Worm (Caenorhabditis elegans) whole organism, L1 larva: ENCODE data around the gene C30A5.10.
A peak's percentile ranks its signal among the peaks of the same experiment; 100 is the strongest.

Experiments
- F16B12.6 ChIP-seq: fragments of 150-350 bp; optimal IDR thresholded peaks from 2 replicates; lab custom pipeline; 2014; ENCODE audit warnings: missing biosample characterization, missing genetic modification characterization
- aha-1 ChIP-seq: fragments of 150-350 bp; optimal IDR thresholded peaks from 2 replicates; lab custom pipeline; 2014; ENCODE audit warnings: missing biosample characterization, missing genetic modification characterization
- ceh-8 ChIP-seq: fragments of 200-800 bp; sonication (Bioruptor generic); optimal IDR thresholded peaks from 2 replicates; lab custom pipeline; 2018; ENCODE audit warnings: mild to moderate bottlenecking, missing genetic modification characterization, moderate library complexity, missing compliant biosample characterization
- ceh-82 ChIP-seq, 3 experiments: fragments of 150-350 bp in 1 of 3; sonication (generic microtip) in 2 of 3; optimal IDR thresholded peaks; 2 replicates each; lab custom pipeline; 2014 to 2017; ENCODE audit warnings: missing biosample characterization in 3 of 3, missing genetic modification characterization in 3 of 3
- ceh-88 ChIP-seq: fragments of 200-800 bp; sonication (Bioruptor generic); IDR thresholded peaks from 2 replicates; pipeline ENCODE4 v1.3.6; 2022; ENCODE audit warnings: missing genetic modification characterization, missing compliant biosample characterization
- ces-1 ChIP-seq: fragments of 150-350 bp; optimal IDR thresholded peaks from 2 replicates; lab custom pipeline; 2014; ENCODE audit warnings: missing biosample characterization, missing genetic modification reagents, missing genetic modification characterization
- dpl-1 ChIP-seq, 3 experiments: fragments of 150-350 bp in 2 of 3; sonication (generic microtip) in 1 of 3; optimal IDR thresholded peaks; 2 replicates each; lab custom pipeline; 2014 to 2017; ENCODE audit warnings: missing biosample characterization in 3 of 3, missing genetic modification characterization in 3 of 3, missing genetic modification reagents in 3 of 3
- dsc-1 ChIP-seq: sonication (generic microtip); optimal IDR thresholded peaks from 2 replicates; lab custom pipeline; 2016; ENCODE audit warnings: mild to moderate bottlenecking, missing genetic modification characterization, missing compliant biosample characterization
- efl-1 ChIP-seq, 4 experiments: fragments of 150-350 bp; optimal IDR thresholded peaks in 3 of 4; peaks in 1 of 4; 1 replicate in 1 of 4; 2 replicates in 3 of 4; lab custom pipeline; 2014; ENCODE audit warnings: missing biosample characterization in 2 of 4, missing genetic modification characterization in 2 of 4, missing genetic modification reagents in 2 of 4
- egl-13 ChIP-seq: sonication (generic microtip); optimal IDR thresholded peaks from 2 replicates; lab custom pipeline; 2016; ENCODE audit warnings: missing genotype, missing genetic modification reagents, missing genetic modification characterization, missing compliant biosample characterization
- egl-27 ChIP-seq, 2 experiments: fragments of 150-350 bp in 1 of 2; sonication (generic microtip); optimal IDR thresholded peaks; 3 replicates each; lab custom pipeline; 2017 to 2018; ENCODE audit warnings: missing biosample characterization in 2 of 2, missing genetic modification characterization in 2 of 2, missing genetic modification reagents in 2 of 2
- fkh-10 ChIP-seq: sonication (generic microtip); optimal IDR thresholded peaks from 2 replicates; lab custom pipeline; 2017; ENCODE audit warnings: missing biosample characterization, missing genetic modification reagents, missing genetic modification characterization
- fkh-8 ChIP-seq: sonication (generic microtip); optimal IDR thresholded peaks from 2 replicates; lab custom pipeline; 2016; ENCODE audit warnings: mild to moderate bottlenecking, missing genetic modification characterization, missing compliant biosample characterization
- grh-1 ChIP-seq: fragments of 200-800 bp; sonication (Bioruptor generic); IDR thresholded peaks from 2 replicates; pipeline ENCODE4 v1.3.6; 2022; ENCODE audit warnings: missing genetic modification reagents, missing genetic modification characterization, missing compliant biosample characterization
- hlh-4 ChIP-seq: sonication (generic microtip); optimal IDR thresholded peaks from 2 replicates; lab custom pipeline; 2016; ENCODE audit warnings: mild to moderate bottlenecking, missing genetic modification characterization, missing compliant biosample characterization
- isw-1 ChIP-seq: fragments of 200-800 bp; sonication (Bioruptor generic); IDR thresholded peaks from 2 replicates; pipeline ENCODE4 v1.3.6; 2022; ENCODE audit warnings: missing genetic modification characterization, missing compliant biosample characterization
- lin-13 ChIP-seq: fragments of 150-350 bp; optimal IDR thresholded peaks from 2 replicates; lab custom pipeline; 2014; ENCODE audit warnings: missing biosample characterization, missing genetic modification reagents, missing genetic modification characterization
- lin-14 ChIP-seq: fragments of 200-800 bp; sonication (Bioruptor generic); optimal IDR thresholded peaks from 2 replicates; lab custom pipeline; 2018; ENCODE audit warnings: mild to moderate bottlenecking, missing genetic modification characterization, moderate library complexity, missing compliant biosample characterization
- lin-15B ChIP-seq: fragments of 150-350 bp; sonication (generic microtip); optimal IDR thresholded peaks from 3 replicates; lab custom pipeline; 2014; ENCODE audit warnings: missing biosample characterization, missing genetic modification characterization
- lin-35 ChIP-seq, 2 experiments: fragments of 150-350 bp; optimal IDR thresholded peaks; 2 replicates each; lab custom pipeline; 2014; ENCODE audit warnings: missing biosample characterization in 2 of 2, missing genetic modification characterization in 2 of 2, missing genetic modification reagents in 2 of 2
- lir-3 ChIP-seq: sonication (generic microtip); optimal IDR thresholded peaks from 2 replicates; lab custom pipeline; 2016; ENCODE audit warnings: mild to moderate bottlenecking, missing genetic modification characterization, moderate library complexity, missing compliant biosample characterization; ENCODE audit not compliant: poor library complexity
- lsy-2 ChIP-seq, 2 experiments: fragments of 150-350 bp; optimal IDR thresholded peaks; 2 replicates each; lab custom pipeline; 2014; ENCODE audit warnings: missing biosample characterization in 2 of 2, missing genetic modification characterization in 2 of 2
- mdl-1 ChIP-seq, 2 experiments: fragments of 150-350 bp; optimal IDR thresholded peaks; 2 replicates each; lab custom pipeline; 2014 to 2017; ENCODE audit warnings: missing biosample characterization in 2 of 2, missing genetic modification characterization in 2 of 2, inconsistent platforms in 1 of 2
- mef-2 ChIP-seq: fragments of 150-350 bp; optimal IDR thresholded peaks from 2 replicates; lab custom pipeline; 2014; ENCODE audit warnings: missing biosample characterization, missing genetic modification characterization
- mep-1 ChIP-seq: fragments of 150-350 bp; optimal IDR thresholded peaks from 2 replicates; lab custom pipeline; 2014; ENCODE audit warnings: missing biosample characterization, missing genetic modification characterization
- nhr-11 ChIP-seq: fragments of 150-350 bp; optimal IDR thresholded peaks from 2 replicates; lab custom pipeline; 2014; ENCODE audit warnings: missing biosample characterization, missing genetic modification characterization
- nhr-19 ChIP-seq: fragments of 200-800 bp; sonication (Bioruptor generic); conservative IDR thresholded peaks from 2 replicates; pipeline ENCODE4 v1.3.6; 2022; ENCODE audit warnings: missing genetic modification characterization, missing compliant biosample characterization
- nhr-20 ChIP-seq: sonication (generic microtip); optimal IDR thresholded peaks from 2 replicates; lab custom pipeline; 2016; ENCODE audit warnings: mild to moderate bottlenecking, missing genetic modification characterization, missing compliant biosample characterization
- nhr-237 ChIP-seq: fragments of 150-350 bp; optimal IDR thresholded peaks from 2 replicates; lab custom pipeline; 2014; ENCODE audit warnings: missing biosample characterization, missing genetic modification characterization
- nhr-28 ChIP-seq: fragments of 150-350 bp; optimal IDR thresholded peaks from 2 replicates; lab custom pipeline; 2014; ENCODE audit warnings: missing biosample characterization, missing genetic modification characterization
- nhr-71 ChIP-seq: sonication (generic microtip); optimal IDR thresholded peaks from 2 replicates; lab custom pipeline; 2016; ENCODE audit warnings: mild to moderate bottlenecking, missing genetic modification characterization, moderate library complexity, missing compliant biosample characterization
- nhr-76 ChIP-seq: sonication (generic microtip); optimal IDR thresholded peaks from 2 replicates; lab custom pipeline; 2017; ENCODE audit warnings: missing biosample characterization, missing genetic modification characterization
- pax-3 ChIP-seq: fragments of 200-800 bp; sonication (Bioruptor generic); optimal IDR thresholded peaks from 2 replicates; lab custom pipeline; 2018; ENCODE audit warnings: mild to moderate bottlenecking, missing genetic modification characterization, moderate library complexity, missing compliant biosample characterization
- pqm-1 ChIP-seq: sonication (generic microtip); optimal IDR thresholded peaks from 3 replicates; lab custom pipeline; 2017; ENCODE audit warnings: missing biosample characterization, missing genetic modification characterization
- rnt-1 ChIP-seq: sonication (generic microtip); optimal IDR thresholded peaks from 2 replicates; lab custom pipeline; 2016; ENCODE audit warnings: mild to moderate bottlenecking, missing genetic modification characterization, moderate library complexity, missing compliant biosample characterization
- skn-1 ChIP-seq: fragments of 150-350 bp; optimal IDR thresholded peaks from 2 replicates; lab custom pipeline; 2014; ENCODE audit warnings: missing biosample characterization, missing genetic modification characterization
- snu-23 ChIP-seq: sonication (generic microtip); optimal IDR thresholded peaks from 2 replicates; lab custom pipeline; 2016; ENCODE audit warnings: missing genetic modification characterization, missing compliant biosample characterization
- swsn-7 ChIP-seq: sonication (generic microtip); optimal IDR thresholded peaks from 2 replicates; lab custom pipeline; 2016; ENCODE audit warnings: missing genetic modification characterization, missing compliant biosample characterization
- tbx-2 ChIP-seq: sonication (generic microtip); optimal IDR thresholded peaks from 2 replicates; lab custom pipeline; 2016; ENCODE audit warnings: missing genetic modification characterization, missing compliant biosample characterization
- unc-130 ChIP-seq: fragments of 150-350 bp; optimal IDR thresholded peaks from 2 replicates; lab custom pipeline; 2017; ENCODE audit warnings: missing biosample characterization, missing genetic modification characterization, inconsistent platforms
- unc-86 ChIP-seq: sonication (generic microtip); optimal IDR thresholded peaks from 2 replicates; lab custom pipeline; 2016; ENCODE audit warnings: missing genetic modification characterization, missing compliant biosample characterization
- unc-98 ChIP-seq: fragments of 200-800 bp; sonication (Bioruptor generic); IDR thresholded peaks from 2 replicates; pipeline ENCODE4 v1.3.6; 2022; ENCODE audit warnings: missing genetic modification characterization, missing compliant biosample characterization
- xbp-1 ChIP-seq: sonication (generic microtip); optimal IDR thresholded peaks from 2 replicates; lab custom pipeline; 2016; ENCODE audit warnings: missing genetic modification characterization, missing compliant biosample characterization
- ztf-11 ChIP-seq, 2 experiments: sonication (generic microtip); optimal IDR thresholded peaks; 2 replicates each; lab custom pipeline; 2016 to 2017; ENCODE audit warnings: missing genetic modification characterization in 2 of 2, missing biosample characterization in 1 of 2, missing compliant biosample characterization in 1 of 2
- ztf-4 ChIP-seq: fragments of 150-350 bp; optimal IDR thresholded peaks from 2 replicates; lab custom pipeline; 2014; ENCODE audit warnings: missing biosample characterization, missing genetic modification characterization

Gene C30A5.10

DNA sequence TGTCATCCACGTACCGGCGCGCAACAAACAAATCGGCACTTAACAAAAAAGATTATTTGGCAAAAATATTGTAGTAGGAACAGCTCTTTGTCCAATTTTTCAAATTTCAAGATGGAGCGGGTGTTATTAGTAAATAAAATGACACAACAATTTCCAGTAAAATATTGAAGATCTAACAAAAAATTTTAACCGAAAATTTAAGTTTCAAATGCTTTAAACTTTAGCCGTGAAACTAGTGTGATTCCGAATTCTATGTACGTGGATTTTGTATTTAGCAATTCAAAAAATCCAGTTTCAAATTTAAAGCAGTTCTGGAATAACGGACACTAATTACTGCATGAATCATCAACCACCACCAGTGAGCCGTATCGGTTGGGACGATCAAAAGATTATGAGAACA is 6.9 kb downstream of the C30A5.10 start, which contains the start of gene snb-5:
Gene snb-5 (plus strand): TSS at position 301 of the 400 bp plus-strand sequence.
- no peak for TF ChIP-seq nhr-76 (tag; lab: Kevin White, UChicago)
- no peak for TF ChIP-seq aha-1 (tag; lab: Kevin White, UChicago)
- TF ChIP-seq unc-130 (tag; lab: Kevin White, UChicago) = no peak
- no peak for TF ChIP-seq grh-1 (GFP tag; lab: Robert Waterston, UW)
- no peak for TF ChIP-seq egl-27 (tag; optimal IDR thresholded peaks at IDR 0.05; lab: Kevin White, UChicago)
- no peak for TF ChIP-seq fkh-10 (GFP tag; lab: Kevin White, UChicago)
- TF ChIP-seq dpl-1 (GFP tag; optimal IDR thresholded peaks at IDR 0.05; lab: Kevin White, UChicago) = no peak
- TF ChIP-seq fkh-8 (tag; lab: Kevin White, UChicago) = no peak
- TF ChIP-seq snu-23 (GFP tag; lab: Kevin White, UChicago) = no peak
- no peak for TF ChIP-seq nhr-11
- no peak for TF ChIP-seq xbp-1 (tag; lab: Kevin White, UChicago)
- TF ChIP-seq lin-35 (GFP tag; optimal IDR thresholded peaks at IDR 0.05; lab: Kevin White, UChicago) = no peak
- no peak for TF ChIP-seq dsc-1 (tag; lab: Kevin White, UChicago)
- no peak for TF ChIP-seq hlh-4
- no peak for TF ChIP-seq egl-13
- no peak for TF ChIP-seq ceh-88 (GFP tag; lab: Robert Waterston, UW)
- no peak for TF ChIP-seq unc-86 (tag; lab: Kevin White, UChicago)
- no peak for TF ChIP-seq mdl-1 (tag; optimal IDR thresholded peaks at IDR 0.05; lab: Kevin White, UChicago)
- TF ChIP-seq nhr-71 (tag; lab: Kevin White, UChicago) = no peak

- TF ChIP-seq lin-14 (GFP tag; lab: Kevin White, UChicago) (peak; percentile 94), lir-3 (peak; percentile 19), nhr-20 (tag; lab: Kevin White, UChicago) (peak; percentile 26), snu-23 (GFP tag; lab: Kevin White, UChicago) (no peak), fkh-10 (GFP tag; lab: Kevin White, UChicago) (peak; percentile 30), isw-1 (GFP tag; lab: Robert Waterston, UW) (peak; percentile 31), nhr-237 (tag; lab: Kevin White, UChicago) (no peak), ces-1 (GFP tag; lab: Kevin White, UChicago) (no peak), ceh-82 (tag; optimal IDR thresholded peaks at IDR 0.05; lab: Kevin White, UChicago) (peak in 2 of 3 experiments; percentile 17 to 55), efl-1 (optimal IDR thresholded peaks at IDR 0.05; lab: Kevin White, UChicago) (peak; percentile 46 to 48), efl-1 (GFP tag; optimal IDR thresholded peaks at IDR 0.05 in 1 of 2; lab: Kevin White, UChicago) (peak; percentile 38 to 86), unc-98 (GFP tag; lab: Robert Waterston, UW) (0 out of 2 replicates have a peak, but pooled peaks have one; percentile 10), dsc-1 (tag; lab: Kevin White, UChicago) (peak; percentile 76), mef-2 (no peak), hlh-4 (no peak), F16B12.6 (tag; lab: Kevin White, UChicago) (peak; percentile 30), lsy-2 (tag; optimal IDR thresholded peaks at IDR 0.05; lab: Kevin White, UChicago) (peak; percentile 52 to 57), mep-1 (tag; lab: Kevin White, UChicago) (peak; percentile 26), pqm-1 (tag; lab: Kevin White, UChicago) (no peak), lin-15B (tag; lab: Kevin White, UChicago) (no peak), ceh-8 (GFP tag; lab: Kevin White, UChicago) (no peak), skn-1 (tag; lab: Kevin White, UChicago) (peak; percentile 42), ztf-4 (tag; lab: Kevin White, UChicago) (peak; percentile 25), lin-35 (GFP tag; optimal IDR thresholded peaks at IDR 0.05; lab: Kevin White, UChicago) (peak in 1 of 2 experiments; percentile 51), unc-86 (tag; lab: Kevin White, UChicago) (peak; percentile 60), pax-3 (tag; lab: Kevin White, UChicago) (peak; percentile 42), xbp-1 (tag; lab: Kevin White, UChicago) (peak; percentile 3), nhr-28 (tag; lab: Kevin White, UChicago) (no peak), tbx-2 (peak; percentile 55), nhr-71 (tag; lab: Kevin White, UChicago) (peak; percentile 76), egl-13 (peak; percentile 58), fkh-8 (tag; lab: Kevin White, UChicago) (peak; percentile 79), ztf-11 (tag; optimal IDR thresholded peaks at IDR 0.05; lab: Kevin White, UChicago) (no peak), swsn-7 (tag; lab: Kevin White, UChicago) (peak; percentile 56), rnt-1 (peak; percentile 45), lin-13 (GFP tag; lab: Kevin White, UChicago) (no peak), dpl-1 (GFP tag; optimal IDR thresholded peaks at IDR 0.05; lab: Kevin White, UChicago) (peak in 1 of 3 experiments; percentile 32), nhr-19 (GFP tag; lab: Robert Waterston, UW) (peak; percentile 49)
- TF ChIP-seq, all 84 proteins: peak for 26
Observed at ce11 chrIII:8201760-8202159, 7.9 kb downstream of the C30A5.10 start.
